Fruit fly (Drosophila melanogaster) whole organism, wandering third instar larva: ENCODE results near the gene CG17834.
A peak's percentile ranks its signal among the peaks of the same experiment; 100 is the strongest.

ENCODE experiments used
- Abd-B ChIP-seq: fragments of >200 bp; optimal IDR thresholded peaks from 2 replicates; lab custom pipeline; 2017; ENCODE audit warnings: missing biosample characterization, missing genetic modification characterization
- CG32264 ChIP-seq: fragments of 200-800 bp; sonication (Bioruptor generic); optimal IDR thresholded peaks from 2 replicates; lab custom pipeline; 2016; ENCODE audit warnings: missing biosample characterization, missing genetic modification characterization
- CrebA ChIP-seq: fragments of 200-800 bp; sonication (Bioruptor generic); optimal IDR thresholded peaks from 2 replicates; lab custom pipeline; 2016; ENCODE audit warnings: missing biosample characterization, mild to moderate bottlenecking, missing genetic modification characterization, borderline replicate concordance
- HLH106 ChIP-seq: fragments of 200-800 bp; optimal IDR thresholded peaks from 3 replicates; lab custom pipeline; 2019; ENCODE audit warnings: missing biosample characterization, mild to moderate bottlenecking, missing genetic modification characterization, moderate library complexity
- Hnf4 ChIP-seq: fragments of 200-800 bp; sonication (Bioruptor generic); optimal IDR thresholded peaks from 2 replicates; lab custom pipeline; 2016; ENCODE audit warnings: missing biosample characterization, mild to moderate bottlenecking, missing genetic modification characterization
- Hr78 ChIP-seq: fragments of >200 bp; optimal IDR thresholded peaks from 2 replicates; lab custom pipeline; 2017; ENCODE audit warnings: missing biosample characterization, missing genetic modification characterization
- Jra ChIP-seq: sonication (Bioruptor generic); optimal IDR thresholded peaks from 2 replicates; lab custom pipeline; 2016; ENCODE audit warnings: missing biosample characterization, missing genetic modification characterization
- N ChIP-seq: fragments of >200 bp; optimal IDR thresholded peaks from 2 replicates; lab custom pipeline; 2018; ENCODE audit warnings: missing biosample characterization, missing external identifiers, missing genetic modification characterization
- OdsH ChIP-seq: fragments of 200-800 bp; sonication (Bioruptor generic); optimal IDR thresholded peaks from 2 replicates; lab custom pipeline; 2016; ENCODE audit warnings: missing biosample characterization, mild to moderate bottlenecking, missing genetic modification characterization
- Sp1 ChIP-seq: fragments of 200-800 bp; sonication (Bioruptor generic); optimal IDR thresholded peaks from 3 replicates; lab custom pipeline; 2019; ENCODE audit warnings: missing biosample characterization, mild to moderate bottlenecking, missing genetic modification characterization, moderate library complexity
- brk ChIP-seq: fragments of 200-800 bp; sonication (Bioruptor generic); optimal IDR thresholded peaks from 2 replicates; lab custom pipeline; 2016; ENCODE audit warnings: missing biosample characterization, mild to moderate bottlenecking, missing genetic modification characterization
- dsf ChIP-seq: sonication (Bioruptor generic); optimal IDR thresholded peaks from 2 replicates; lab custom pipeline; 2016; ENCODE audit warnings: missing biosample characterization, missing genetic modification characterization, borderline replicate concordance
- ey ChIP-seq: fragments of 200-800 bp; sonication (Bioruptor generic); optimal IDR thresholded peaks from 2 replicates; lab custom pipeline; 2016; ENCODE audit warnings: missing biosample characterization, missing genetic modification characterization
- foxo ChIP-seq, 2 experiments: fragments of 200-800 bp; sonication (Bioruptor generic); optimal IDR thresholded peaks; 2 replicates in 1 of 2; 3 replicates in 1 of 2; lab custom pipeline; 2016 to 2017; ENCODE audit warnings: missing biosample characterization in 2 of 2, missing genetic modification characterization in 2 of 2
- fru ChIP-seq: fragments of 200-800 bp; sonication (Bioruptor generic); optimal IDR thresholded peaks from 3 replicates; lab custom pipeline; 2016; ENCODE audit warnings: missing biosample characterization, mild to moderate bottlenecking, missing genetic modification characterization
- h ChIP-seq: fragments of 200-800 bp; sonication (Bioruptor generic); optimal IDR thresholded peaks from 3 replicates; lab custom pipeline; 2016; ENCODE audit warnings: missing biosample characterization, mild to moderate bottlenecking, missing genetic modification characterization
- jim ChIP-seq: fragments of 175-275, 200-325 bp; sonication (Bioruptor generic); optimal IDR thresholded peaks from 2 replicates; lab custom pipeline; 2016; ENCODE audit warnings: missing biosample characterization, mild to moderate bottlenecking, missing genetic modification characterization
- lola ChIP-seq: fragments of >200 bp; optimal IDR thresholded peaks from 2 replicates; lab custom pipeline; 2017; ENCODE audit warnings: missing biosample characterization, missing genetic modification characterization
- psq ChIP-seq: fragments of 200-800 bp; sonication (Bioruptor generic); optimal IDR thresholded peaks from 3 replicates; lab custom pipeline; 2017; ENCODE audit warnings: missing biosample characterization, mild to moderate bottlenecking, missing genetic modification characterization, moderate library complexity
- rgr ChIP-seq: fragments of 200-800 bp; sonication (Bioruptor generic); optimal IDR thresholded peaks from 3 replicates; lab custom pipeline; 2016; ENCODE audit warnings: missing biosample characterization, mild to moderate bottlenecking, missing genetic modification characterization
- sv ChIP-seq: fragments of 200-800 bp; sonication (Bioruptor generic); optimal IDR thresholded peaks from 3 replicates; lab custom pipeline; 2016; ENCODE audit warnings: missing biosample characterization, missing genetic modification characterization
- woc ChIP-seq: sonication (Bioruptor generic); optimal IDR thresholded peaks from 2 replicates; lab custom pipeline; 2016; ENCODE audit warnings: missing biosample characterization, mild to moderate bottlenecking, missing genetic modification characterization

CG17834 gene

dm6 chr2L:8585027-8585701 is 56.2 kb downstream of the CG17834 start (continued):
- TF ChIP-seq OdsH = no peak

DNA sequence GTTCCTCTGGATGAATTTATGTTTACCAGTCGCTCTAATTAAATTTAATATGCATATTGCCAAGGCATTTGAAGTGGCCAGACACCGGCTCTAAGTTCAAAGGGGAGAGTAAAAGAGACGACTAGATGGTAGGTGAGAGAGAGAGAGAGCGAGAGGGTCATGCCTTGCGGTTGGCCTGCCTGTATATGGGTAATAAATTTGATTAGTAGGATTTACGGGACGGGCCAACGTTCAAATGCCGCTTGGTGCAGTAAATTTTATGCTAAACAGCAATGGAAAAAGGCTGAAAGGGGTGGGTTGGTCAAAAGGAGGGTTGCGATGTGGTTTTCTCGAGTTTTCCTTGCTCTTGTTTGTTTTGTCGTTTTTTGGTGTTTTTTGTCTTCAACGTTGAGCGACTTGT is 59.0 kb downstream of the CG17834 start:
- TF ChIP-seq brk (GFP tag; lab: Kevin White, UChicago) (no peak), N (GFP tag; lab: Kevin White, UChicago) (no peak), ey (GFP tag; lab: Kevin White, UChicago) (no peak), rgr (no peak), CrebA (GFP tag; lab: Kevin White, UChicago) (no peak), sv (GFP tag; lab: Kevin White, UChicago) (no peak), Hnf4 (no peak), dsf (GFP tag; lab: Kevin White, UChicago) (no peak), Hr78 (GFP tag; lab: Kevin White, UChicago) (no peak), CG32264 (no peak), fru (GFP tag; lab: Kevin White, UChicago) (no peak), psq (GFP tag; lab: Kevin White, UChicago) (no peak), jim (GFP tag; lab: Kevin White, UChicago) (no peak)

dm6 chr2L:8588776-8589175 is 59.8 kb downstream of the CG17834 start:
- TF ChIP-seq ey (GFP tag; lab: Kevin White, UChicago) (peak; percentile 37), Abd-B (GFP tag; lab: Kevin White, UChicago) (no peak), Sp1 (GFP tag; lab: Kevin White, UChicago) (peak; percentile 28), woc (GFP tag; lab: Kevin White, UChicago) (no peak), CG32264 (no peak), h (peak; percentile 45), sv (GFP tag; lab: Kevin White, UChicago) (no peak), fru (GFP tag; lab: Kevin White, UChicago) (peak; percentile 48), rgr (no peak), HLH106 (tag; lab: Kevin White, UChicago) (peak; percentile 42), foxo (GFP tag; optimal IDR thresholded peaks at IDR 0.05; lab: Kevin White, UChicago) (peak in 1 of 2 experiments; percentile 40), psq (GFP tag; lab: Kevin White, UChicago) (peak; percentile 14), lola (GFP tag; lab: Kevin White, UChicago) (no peak), CrebA (GFP tag; lab: Kevin White, UChicago) (no peak), Jra (no peak)
